Fruit fly (Drosophila melanogaster) whole organism, embryonic: ENCODE measurements around the gene aph-1.

Experiments used
- Awh ChIP-seq: fragments of 200-800 bp; sonication (Bioruptor generic); IDR thresholded peaks from 2 replicates; pipeline ENCODE4, ENCODE4 v1.3.6; 2022; ENCODE audit warnings: missing biosample characterization, missing genetic modification characterization
- BtbVII ChIP-seq: fragments of 200-800 bp; sonication (Bioruptor generic); optimal IDR thresholded peaks from 3 replicates; lab custom pipeline; 2017; ENCODE audit warnings: missing biosample characterization, mild to moderate bottlenecking, missing genetic modification characterization
- CG1024 ChIP-seq: fragments of 200-800 bp; sonication (Bioruptor generic); IDR thresholded peaks from 2 replicates; pipeline ENCODE4 v1.3.6; 2022; ENCODE audit warnings: missing biosample characterization, missing genetic modification characterization
- CG11085 ChIP-seq: fragments of 200-800 bp; sonication (Bioruptor generic); IDR thresholded peaks from 2 replicates; pipeline ENCODE4 v1.3.6; 2022; ENCODE audit warnings: missing biosample characterization, missing genetic modification characterization
- CG11398 ChIP-seq: fragments of 200-800 bp; sonication (Bioruptor generic); optimal IDR thresholded peaks from 2 replicates; lab custom pipeline; 2016; ENCODE audit warnings: missing biosample characterization, missing genetic modification characterization
- CG11560 ChIP-seq: fragments of 200-800 bp; sonication (Bioruptor generic); IDR thresholded peaks from 3 replicates; pipeline ENCODE4 v1.3.6; 2022; ENCODE audit warnings: missing biosample characterization, missing genetic modification characterization
- CG12299 ChIP-seq: fragments of 200-800 bp; sonication (Bioruptor generic); optimal IDR thresholded peaks from 2 replicates; lab custom pipeline; 2018; ENCODE audit warnings: missing biosample characterization, mild to moderate bottlenecking, missing genetic modification characterization
- CG12769 ChIP-seq: fragments of 200-800 bp; sonication (Bioruptor generic); optimal IDR thresholded peaks from 2 replicates; lab custom pipeline; 2019; ENCODE audit warnings: missing biosample characterization, mild to moderate bottlenecking, missing genetic modification characterization, moderate library complexity
- CG14050 ChIP-seq: fragments of 200-800 bp; sonication (Bioruptor generic); IDR thresholded peaks from 3 replicates; pipeline ENCODE4 v1.3.6; 2022; ENCODE audit warnings: missing biosample characterization, missing genetic modification characterization
- CG14710 ChIP-seq: fragments of 200-800 bp; sonication (Bioruptor generic); optimal IDR thresholded peaks from 3 replicates; lab custom pipeline; 2019; ENCODE audit warnings: missing biosample characterization, mild to moderate bottlenecking, missing genetic modification characterization, moderate library complexity
- CG1602 ChIP-seq: fragments of 200-800 bp; sonication (Bioruptor generic); optimal IDR thresholded peaks from 3 replicates; lab custom pipeline; 2016; ENCODE audit warnings: missing biosample characterization, missing genetic modification characterization
- CG16815 ChIP-seq: fragments of 200-800 bp; sonication (Bioruptor generic); optimal IDR thresholded peaks from 3 replicates; lab custom pipeline; 2017; ENCODE audit warnings: missing biosample characterization, mild to moderate bottlenecking, missing genetic modification characterization
- CG17802 ChIP-seq: fragments of 200-800 bp; sonication (Bioruptor generic); optimal IDR thresholded peaks from 2 replicates; lab custom pipeline; 2018; ENCODE audit warnings: missing biosample characterization, mild to moderate bottlenecking, missing genetic modification characterization, moderate library complexity
- CG18599 ChIP-seq: fragments of 200-800 bp; sonication (Bioruptor generic); optimal IDR thresholded peaks from 3 replicates; lab custom pipeline; 2017; ENCODE audit warnings: missing biosample characterization, missing genetic modification characterization, mild to moderate bottlenecking, moderate library complexity, missing genetic modification reagents
- CG7556 ChIP-seq: fragments of 200-800 bp; sonication (Bioruptor generic); optimal IDR thresholded peaks from 2 replicates; lab custom pipeline; 2017; ENCODE audit warnings: missing biosample characterization, mild to moderate bottlenecking, missing genetic modification characterization
- CG7987 ChIP-seq: fragments of 200-800 bp; sonication (Bioruptor generic); optimal IDR thresholded peaks from 2 replicates; lab custom pipeline; 2018; ENCODE audit warnings: missing biosample characterization, mild to moderate bottlenecking, missing genetic modification characterization, moderate library complexity
- CG8765 ChIP-seq: fragments of 200-800 bp; sonication (Bioruptor generic); IDR thresholded peaks from 2 replicates; pipeline ENCODE4 v1.3.6; 2022; ENCODE audit warnings: missing biosample characterization, missing genetic modification characterization
- Camta ChIP-seq: fragments of 200-800 bp; sonication (Bioruptor generic); optimal IDR thresholded peaks from 2 replicates; lab custom pipeline; 2016; ENCODE audit warnings: missing biosample characterization, missing genetic modification characterization
- Dip2 ChIP-seq: fragments of 200-800 bp; sonication (Bioruptor generic); IDR thresholded peaks from 2 replicates; pipeline ENCODE4 v1.3.6; 2022; ENCODE audit warnings: missing biosample characterization, missing genetic modification characterization
- Drgx ChIP-seq: fragments of 200-800 bp; sonication (Bioruptor generic); IDR thresholded peaks from 2 replicates; pipeline ENCODE4 v1.3.6; 2022; ENCODE audit warnings: missing biosample characterization, missing genetic modification characterization
- Ets65A ChIP-seq: fragments of 200-800 bp; sonication (Bioruptor generic); peaks from one replicate; lab custom pipeline; 2016; ENCODE audit warnings: missing biosample characterization, missing genetic modification characterization
- GATAe ChIP-seq: fragments of 200-800 bp; sonication (Bioruptor generic); conservative IDR thresholded peaks from 2 replicates; pipeline ENCODE4 v1.3.6; 2022; ENCODE audit warnings: missing biosample characterization, missing genetic modification characterization
- Hmr ChIP-seq: fragments of 200-800 bp; sonication (Bioruptor generic); optimal IDR thresholded peaks from 3 replicates; lab custom pipeline; 2017; ENCODE audit warnings: mild to moderate bottlenecking, missing biosample characterization, missing genetic modification reagents, missing genetic modification characterization
- Hmx ChIP-seq: fragments of 200-800 bp; sonication (Bioruptor generic); optimal IDR thresholded peaks from 2 replicates; lab custom pipeline; 2016; ENCODE audit warnings: missing biosample characterization, missing genetic modification characterization
- Nf-YC ChIP-seq: fragments of 200-800 bp; optimal IDR thresholded peaks from 3 replicates; lab custom pipeline; 2019; ENCODE audit warnings: missing biosample characterization, mild to moderate bottlenecking, missing genetic modification characterization, moderate library complexity
- Rx ChIP-seq: fragments of 200-800 bp; sonication (Bioruptor generic); IDR thresholded peaks from 2 replicates; pipeline ENCODE4 v1.3.6; 2022; ENCODE audit warnings: missing biosample characterization, missing genetic modification characterization
- Taf1 ChIP-seq: fragments of 200-800 bp; sonication (Bioruptor generic); IDR thresholded peaks from 2 replicates; pipeline ENCODE4 v1.3.6; 2022; ENCODE audit warnings: missing biosample characterization, missing genetic modification characterization
- ato ChIP-seq: fragments of 200-800 bp; sonication (Bioruptor generic); IDR thresholded peaks from 2 replicates; pipeline ENCODE4 v1.3.6; 2022; ENCODE audit warnings: missing biosample characterization, missing genetic modification characterization; ENCODE audit not compliant: partially characterized antibody
- br ChIP-seq: fragments of >200 bp; optimal IDR thresholded peaks from 2 replicates; lab custom pipeline; 2017
- bsh ChIP-seq, 2 experiments: fragments of 200-800 bp; sonication (Bioruptor generic); optimal IDR thresholded peaks; 2 replicates each; lab custom pipeline; 2017 to 2018; ENCODE audit warnings: mild to moderate bottlenecking in 2 of 2, missing biosample characterization in 2 of 2, missing genetic modification characterization in 2 of 2, moderate library complexity in 1 of 2
- chinmo ChIP-seq: fragments of 200-800 bp; sonication (Bioruptor generic); IDR thresholded peaks from 4 replicates; pipeline ENCODE4 v1.3.6; 2022; ENCODE audit warnings: missing biosample characterization, missing genetic modification characterization; ENCODE audit not compliant: partially characterized antibody
- crol ChIP-seq: fragments of 200-800 bp; sonication (Bioruptor generic); IDR thresholded peaks from 2 replicates; pipeline ENCODE4 v1.3.6; 2022; ENCODE audit warnings: missing biosample characterization, missing genetic modification characterization
- cwo ChIP-seq: fragments of 200-800 bp; sonication (Bioruptor generic); optimal IDR thresholded peaks from 3 replicates; lab custom pipeline; 2017; ENCODE audit warnings: missing biosample characterization, missing genetic modification characterization, mild to moderate bottlenecking, moderate library complexity, missing genetic modification reagents
- dmrt11E ChIP-seq: fragments of 200-800 bp; sonication (Bioruptor generic); optimal IDR thresholded peaks from 3 replicates; lab custom pipeline; 2018; ENCODE audit warnings: missing biosample characterization, mild to moderate bottlenecking, missing genetic modification characterization, moderate library complexity
- jigr1 ChIP-seq: fragments of 200-800 bp; sonication (Bioruptor generic); IDR thresholded peaks from 3 replicates; pipeline ENCODE4 v1.3.6; 2022; ENCODE audit warnings: missing biosample characterization, missing genetic modification characterization
- kay ChIP-seq: fragments of 200-800 bp; sonication (Bioruptor generic); optimal IDR thresholded peaks from 2 replicates; lab custom pipeline; 2016; ENCODE audit warnings: missing biosample characterization, missing genetic modification characterization
- ken ChIP-seq: fragments of 200-800 bp; sonication (Bioruptor generic); IDR thresholded peaks from 3 replicates; pipeline ENCODE4 v1.3.6; 2022; ENCODE audit warnings: missing biosample characterization, missing genetic modification characterization
- nom ChIP-seq: fragments of 200-800 bp; sonication (Bioruptor generic); optimal IDR thresholded peaks from 2 replicates; lab custom pipeline; 2017; ENCODE audit warnings: missing biosample characterization, missing genetic modification characterization, mild to moderate bottlenecking, moderate library complexity, missing genetic modification reagents
- odd ChIP-seq: fragments of 200-800 bp; sonication (Bioruptor generic); optimal IDR thresholded peaks from 2 replicates; lab custom pipeline; 2017; ENCODE audit warnings: missing biosample characterization, mild to moderate bottlenecking, missing genetic modification characterization
- pros ChIP-seq: fragments of 200-800 bp; sonication (Bioruptor generic); optimal IDR thresholded peaks from 3 replicates; lab custom pipeline; 2019; ENCODE audit warnings: missing biosample characterization, mild to moderate bottlenecking, missing genetic modification characterization, moderate library complexity
- row ChIP-seq: fragments of 200-800 bp; sonication (Bioruptor generic); IDR thresholded peaks from 3 replicates; pipeline ENCODE4 v1.3.6; 2022; ENCODE audit warnings: missing biosample characterization, missing genetic modification characterization
- run ChIP-seq: fragments of 200-800 bp; sonication (Bioruptor generic); optimal IDR thresholded peaks from 3 replicates; lab custom pipeline; 2018; ENCODE audit warnings: missing biosample characterization, mild to moderate bottlenecking, missing genetic modification characterization
- sim ChIP-seq: fragments of 200-800 bp; sonication (Bioruptor generic); IDR thresholded peaks from 2 replicates; pipeline ENCODE4 v1.3.6; 2022; ENCODE audit warnings: missing biosample characterization, missing genetic modification characterization
- sna ChIP-seq: fragments of 200-800 bp; sonication (Bioruptor generic); IDR thresholded peaks from 2 replicates; pipeline ENCODE4 v1.3.6; 2022; ENCODE audit warnings: missing biosample characterization, missing genetic modification characterization; ENCODE audit not compliant: partially characterized antibody
- trh ChIP-seq: fragments of 200-800 bp; sonication (Bioruptor generic); optimal IDR thresholded peaks from 2 replicates; lab custom pipeline; 2016; ENCODE audit warnings: missing biosample characterization, missing genetic modification characterization
- twi ChIP-seq: fragments of 200-800 bp; optimal IDR thresholded peaks from 2 replicates; lab custom pipeline; 2019; ENCODE audit warnings: missing biosample characterization, mild to moderate bottlenecking, missing genetic modification characterization, moderate library complexity

aph-1 gene

dm6 chr2L:2806190-2806763 lies 40.2 kb downstream of the aph-1 start:
- TF ChIP-seq CG11085 (GFP tag; lab: Robert Waterston, UW) (no peak), CG1024 (GFP tag; lab: Robert Waterston, UW) (no peak), Ets65A (GFP tag; lab: Kevin White, UChicago) (no peak), ato (GFP tag; lab: Robert Waterston, UW) (no peak), odd (no peak), BtbVII (peak; percentile 13), trh (GFP tag; lab: Kevin White, UChicago) (no peak), twi (tag; lab: Kevin White, UChicago) (no peak), CG11398 (GFP tag; lab: Kevin White, UChicago) (no peak), Nf-YC (tag; lab: Kevin White, UChicago) (no peak), CG7987 (peak; percentile 87), Camta (no peak), run (tag; lab: Kevin White, UChicago) (no peak), pros (GFP tag; lab: Kevin White, UChicago) (no peak), Rx (GFP tag; lab: Robert Waterston, UW) (no peak), bsh (GFP tag; optimal IDR thresholded peaks at IDR 0.05; lab: Kevin White, UChicago) (peak in 1 of 2 experiments; percentile 63), CG12299 (tag; lab: Kevin White, UChicago) (no peak), sna (GFP tag; lab: Robert Waterston, UW) (no peak), CG17802 (tag; lab: Kevin White, UChicago) (no peak), Hmx (GFP tag; lab: Kevin White, UChicago) (no peak), br (lab: Kevin White, UChicago) (no peak), dmrt11E (tag; lab: Kevin White, UChicago) (no peak), CG8765 (GFP tag; lab: Robert Waterston, UW) (no peak), GATAe (GFP tag; lab: Robert Waterston, UW) (no peak), Hmr (GFP tag; lab: Kevin White, UChicago) (no peak), Dip2 (no peak), jigr1 (no peak), crol (GFP tag; lab: Robert Waterston, UW) (peak; percentile 39; the same call in 1 of the 2 replicates), Awh (GFP tag; lab: Robert Waterston, UW) (no peak), row (GFP tag; lab: Robert Waterston, UW) (no peak), cwo (GFP tag; lab: Kevin White, UChicago) (peak; percentile 38), sim (GFP tag; lab: Robert Waterston, UW) (no peak), ken (no peak), Taf1 (GFP tag; lab: Robert Waterston, UW) (no peak), nom (GFP tag; lab: Kevin White, UChicago) (peak; percentile 96), CG16815 (no peak), CG11560 (tag; lab: Robert Waterston, UW) (0 out of 3 replicates have a peak, but pooled peaks have one; percentile 26), CG1602 (GFP tag; lab: Kevin White, UChicago) (no peak), CG14050 (GFP tag; lab: Robert Waterston, UW) (no peak), chinmo (GFP tag; lab: Robert Waterston, UW) (0 out of 4 replicates have a peak, but pooled peaks have one; percentile 16), Drgx (GFP tag; lab: Robert Waterston, UW) (no peak), CG14710 (tag; lab: Kevin White, UChicago) (no peak), CG18599 (GFP tag; lab: Kevin White, UChicago) (no peak), CG12769 (no peak), kay (GFP tag; lab: Kevin White, UChicago) (no peak), CG7556 (no peak)
